Fruit fly (Drosophila melanogaster): ENCODE results near the gene CG12278.

The CG12278 gene

dm6 chr3R:21078211-21078610 is 34.3 kb downstream of the CG12278 start:
- TF ChIP-seq CG11456 (GFP tag; IDR thresholded peaks at IDR 0.05) (no peak), CG43689 (GFP tag; IDR thresholded peaks at IDR 0.05) (no peak), Hr39 (optimal IDR thresholded peaks at IDR 0.05) (no peak), grn (GFP tag; optimal IDR thresholded peaks at IDR 0.05) (peak; percentile 99), CG34376 (GFP tag; optimal IDR thresholded peaks at IDR 0.05) (peak; percentile 84), toy (GFP tag; IDR thresholded peaks at IDR 0.05) (no peak), CG12769 (tag; optimal IDR thresholded peaks at IDR 0.05) (peak; percentile 94), mirr (GFP tag; optimal IDR thresholded peaks at IDR 0.05) (peak; percentile 90), GATAe (GFP tag; conservative IDR thresholded peaks at IDR 0.05) (peak; percentile 40; the same call in 1 of the 2 replicates), lab (GFP tag; optimal IDR thresholded peaks at IDR 0.05) (peak; percentile 11), salm (tag; optimal IDR thresholded peaks at IDR 0.05) (no peak), jumu (GFP tag; optimal IDR thresholded peaks at IDR 0.05) (no peak), Med (GFP tag) (peak; percentile 38), mld (GFP tag; IDR thresholded peaks at IDR 0.05; ENCODE audit: partially characterized antibody) (no peak), CG2129 (GFP tag; IDR thresholded peaks at IDR 0.05; ENCODE audit: partially characterized antibody) (no peak), cwo (GFP tag; optimal IDR thresholded peaks at IDR 0.05) (peak; percentile 11), crol (GFP tag; IDR thresholded peaks at IDR 0.05) (peak; percentile 78; the same call in 1 of the 2 replicates), HmgZ (tag; optimal IDR thresholded peaks at IDR 0.05) (peak; percentile 53), sug (tag; optimal IDR thresholded peaks at IDR 0.05) (peak; percentile 81), Sox100B (GFP tag; optimal IDR thresholded peaks at IDR 0.05) (no peak), CG18599 (GFP tag; optimal IDR thresholded peaks at IDR 0.05) (peak; percentile 11), vnd (GFP tag; IDR thresholded peaks at IDR 0.05; ENCODE audit: partially characterized antibody) (peak; percentile 55; the same call in 2 of the 3 replicates), Tbp (GFP tag; optimal IDR thresholded peaks at IDR 0.05) (no peak), CG34224 (GFP tag; IDR thresholded peaks at IDR 0.05; ENCODE audit: partially characterized antibody) (no peak), CG3995 (GFP tag; optimal IDR thresholded peaks at IDR 0.05) (no peak), Hey (tag; optimal IDR thresholded peaks at IDR 0.05) (peak; percentile 67), CG14710 (tag; optimal IDR thresholded peaks at IDR 0.05) (no peak), sd (tag; optimal IDR thresholded peaks at IDR 0.05) (peak; percentile 92), CTCF (GFP tag; optimal IDR thresholded peaks at IDR 0.05) (no peak), PHDP (tag; optimal IDR thresholded peaks at IDR 0.05) (no peak), Hmr (GFP tag; optimal IDR thresholded peaks at IDR 0.05) (no peak), CoRest (tag; optimal IDR thresholded peaks at IDR 0.05) (no peak), exex (tag; optimal IDR thresholded peaks at IDR 0.05) (peak; percentile 100), Abd-B (GFP tag; optimal IDR thresholded peaks at IDR 0.05) (no peak), sisA (GFP tag; IDR thresholded peaks at IDR 0.05) (no peak), Mad (GFP tag; optimal IDR thresholded peaks at IDR 0.05) (no peak)

- TF ChIP-seq tap (tag; optimal IDR thresholded peaks at IDR 0.05) (no peak), CG8924 (tag; optimal IDR thresholded peaks at IDR 0.05) (no peak), sens-2 (GFP tag; IDR thresholded peaks at IDR 0.05) (peak; percentile 45; the same call in 1 of the 2 replicates), HHEX (GFP tag; optimal IDR thresholded peaks at IDR 0.05) (no peak), sd (tag; optimal IDR thresholded peaks at IDR 0.05) (peak; percentile 60), ato (GFP tag; IDR thresholded peaks at IDR 0.05; ENCODE audit: partially characterized antibody) (no peak), sens (GFP tag) (peak; percentile 40), Med (GFP tag) (peak; percentile 43), crol (GFP tag; IDR thresholded peaks at IDR 0.05) (0 out of 2 replicates have a peak, but pooled peaks have one; percentile 21), vnd (GFP tag; IDR thresholded peaks at IDR 0.05; ENCODE audit: partially characterized antibody) (peak; percentile 56), lab (GFP tag; optimal IDR thresholded peaks at IDR 0.05) (peak; percentile 32), Pdp1 (GFP tag; optimal IDR thresholded peaks at IDR 0.05) (peak in 1 of 2 experiments; percentile 47)
These were observed 35.1 kb downstream of the CG12278 start for dm6 chr3R:21078958-21079357.
